Worm (Caenorhabditis elegans) whole organism, late embryonic: Measurements from ENCODE around the gene mlt-11.

Experiments used
- F13H6.1 ChIP-seq: sonication (generic microtip); optimal IDR thresholded peaks from 2 replicates; lab custom pipeline; 2016; ENCODE audit warnings: missing genetic modification characterization, missing compliant biosample characterization
- T23F11.4 ChIP-seq: fragments of 200-800 bp; sonication (Bioruptor generic); optimal IDR thresholded peaks from 2 replicates; lab custom pipeline; 2018; ENCODE audit warnings: mild to moderate bottlenecking, missing genetic modification characterization, missing compliant biosample characterization
- Y22D7AL.16 ChIP-seq: sonication (generic microtip); optimal IDR thresholded peaks from 2 replicates; lab custom pipeline; 2016; ENCODE audit warnings: missing genetic modification characterization, missing compliant biosample characterization
- ahr-1 ChIP-seq: sonication (generic microtip); optimal IDR thresholded peaks from 2 replicates; lab custom pipeline; 2016; ENCODE audit warnings: missing genetic modification characterization, missing compliant biosample characterization
- ceh-24 ChIP-seq: sonication (generic microtip); optimal IDR thresholded peaks from 2 replicates; lab custom pipeline; 2016; ENCODE audit warnings: mild to moderate bottlenecking, missing genetic modification characterization, missing compliant biosample characterization
- ceh-30 ChIP-seq: fragments of 150-350 bp; optimal IDR thresholded peaks from 2 replicates; lab custom pipeline; 2014; ENCODE audit warnings: missing biosample characterization, missing genetic modification characterization
- ceh-31 ChIP-seq: sonication (generic microtip); optimal IDR thresholded peaks from 2 replicates; lab custom pipeline; 2016; ENCODE audit warnings: missing genetic modification characterization, missing compliant biosample characterization
- ceh-6 ChIP-seq: fragments of 200-800 bp; sonication (Bioruptor generic); optimal IDR thresholded peaks from 2 replicates; lab custom pipeline; 2018; ENCODE audit warnings: mild to moderate bottlenecking, missing genetic modification characterization, missing compliant biosample characterization
- ceh-9 ChIP-seq: sonication (generic microtip); optimal IDR thresholded peaks from 2 replicates; lab custom pipeline; 2016; ENCODE audit warnings: mild to moderate bottlenecking, missing genetic modification characterization, inconsistent platforms, missing compliant biosample characterization
- che-1 ChIP-seq: sonication (generic microtip); optimal IDR thresholded peaks from 2 replicates; lab custom pipeline; 2016; ENCODE audit warnings: mild to moderate bottlenecking, missing genetic modification characterization, missing compliant biosample characterization
- dve-1 ChIP-seq: sonication (generic microtip); optimal IDR thresholded peaks from 2 replicates; lab custom pipeline; 2017; ENCODE audit warnings: antibody characterized with exemption, mild to moderate bottlenecking, missing genetic modification characterization, missing compliant biosample characterization
- elt-4 ChIP-seq: sonication (generic microtip); optimal IDR thresholded peaks from 2 replicates; lab custom pipeline; 2016; ENCODE audit warnings: missing genetic modification characterization, missing compliant biosample characterization
- gmeb-2 ChIP-seq: sonication (generic microtip); optimal IDR thresholded peaks from 2 replicates; lab custom pipeline; 2016; ENCODE audit warnings: missing genetic modification characterization, inconsistent platforms, missing compliant biosample characterization
- hlh-6 ChIP-seq: sonication (generic microtip); optimal IDR thresholded peaks from 2 replicates; lab custom pipeline; 2016; ENCODE audit warnings: missing genotype, missing genetic modification characterization, missing compliant biosample characterization
- hlh-8 ChIP-seq: sonication (generic microtip); optimal IDR thresholded peaks from 2 replicates; lab custom pipeline; 2016; ENCODE audit warnings: missing genotype, missing genetic modification characterization, missing compliant biosample characterization
- lim-6 ChIP-seq: sonication (generic microtip); optimal IDR thresholded peaks from 2 replicates; lab custom pipeline; 2016; ENCODE audit warnings: missing genetic modification characterization, missing compliant biosample characterization
- nfya-1 ChIP-seq: sonication (generic microtip); optimal IDR thresholded peaks from 2 replicates; lab custom pipeline; 2017; ENCODE audit warnings: missing genetic modification characterization, mild to moderate bottlenecking, missing compliant biosample characterization, antibody characterized with exemption, moderate library complexity
- npax-4 ChIP-seq: sonication (generic microtip); optimal IDR thresholded peaks from 2 replicates; lab custom pipeline; 2016; ENCODE audit warnings: missing genetic modification characterization, missing compliant biosample characterization
- odd-2 ChIP-seq: sonication (generic microtip); optimal IDR thresholded peaks from 2 replicates; lab custom pipeline; 2017; ENCODE audit warnings: antibody characterized with exemption, mild to moderate bottlenecking, missing genetic modification characterization, missing compliant biosample characterization
- pax-1 ChIP-seq: fragments of 150-350 bp; optimal IDR thresholded peaks from 2 replicates; lab custom pipeline; 2014; ENCODE audit warnings: missing biosample characterization, missing genetic modification characterization
- pha-2 ChIP-seq: sonication (generic microtip); optimal IDR thresholded peaks from 2 replicates; lab custom pipeline; 2017; ENCODE audit warnings: mild to moderate bottlenecking, missing genetic modification characterization, missing compliant biosample characterization
- ref-2 ChIP-seq: sonication (generic microtip); optimal IDR thresholded peaks from 2 replicates; lab custom pipeline; 2016; ENCODE audit warnings: missing genetic modification characterization, missing compliant biosample characterization
- sox-2 ChIP-seq: fragments of 200-800 bp; sonication (Bioruptor generic); IDR thresholded peaks from 2 replicates; pipeline ENCODE4 v1.3.6; 2022; ENCODE audit warnings: missing genetic modification reagents, missing genetic modification characterization, missing compliant biosample characterization
- sox-4 ChIP-seq: sonication (generic microtip); optimal IDR thresholded peaks from 2 replicates; lab custom pipeline; 2017; ENCODE audit warnings: mild to moderate bottlenecking, missing genetic modification characterization, inconsistent platforms, missing compliant biosample characterization
- ttx-3 ChIP-seq: sonication (generic microtip); optimal IDR thresholded peaks from 2 replicates; lab custom pipeline; 2016; ENCODE audit warnings: missing genetic modification reagents, missing genetic modification characterization, missing compliant biosample characterization
- unc-42 ChIP-seq: sonication (generic microtip); optimal IDR thresholded peaks from 2 replicates; lab custom pipeline; 2016; ENCODE audit warnings: missing genotype, missing genetic modification characterization, missing compliant biosample characterization
- unc-55 ChIP-seq: sonication (generic microtip); optimal IDR thresholded peaks from 2 replicates; lab custom pipeline; 2017; ENCODE audit warnings: missing biosample characterization, missing genetic modification reagents, missing genetic modification characterization
- unc-86 ChIP-seq: sonication (generic microtip); optimal IDR thresholded peaks from 2 replicates; lab custom pipeline; 2016; ENCODE audit warnings: missing genetic modification characterization, missing compliant biosample characterization

mlt-11 gene

DNA sequence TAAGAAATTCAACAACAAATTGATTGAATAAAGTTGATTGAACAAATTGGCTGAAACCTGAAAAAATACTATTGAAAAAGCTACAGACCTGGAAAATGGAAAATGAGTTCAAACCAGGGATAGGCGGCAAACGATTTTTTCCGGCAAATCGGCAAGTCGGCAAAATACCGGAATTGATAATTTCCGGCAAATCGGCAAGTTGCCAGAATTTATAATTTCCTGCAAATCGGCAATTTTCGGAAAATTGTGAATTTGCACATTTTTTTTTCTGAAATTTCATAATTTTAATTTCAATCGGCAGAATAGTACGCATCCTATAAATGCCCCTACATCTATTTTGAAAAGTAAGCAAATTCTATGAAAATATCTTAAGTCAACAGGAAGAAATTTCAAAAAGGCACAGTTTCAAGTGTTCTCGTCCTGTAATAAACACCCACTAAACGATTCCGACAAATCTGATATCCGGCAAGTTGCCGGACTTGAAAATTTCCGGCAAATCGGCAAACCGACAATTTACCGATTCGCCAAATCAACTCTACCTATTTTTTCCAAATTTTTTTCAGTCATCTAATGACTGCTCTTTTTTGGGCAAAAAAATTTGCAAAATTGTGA, 49.9 kb downstream of the mlt-11 start:
- TF ChIP-seq pax-1 (tag; lab: Kevin White, UChicago) (no peak), ceh-24 (tag; lab: Kevin White, UChicago) (no peak), ceh-6 (GFP tag; lab: Kevin White, UChicago) (no peak), lim-6 (tag; lab: Kevin White, UChicago) (no peak)

DNA sequence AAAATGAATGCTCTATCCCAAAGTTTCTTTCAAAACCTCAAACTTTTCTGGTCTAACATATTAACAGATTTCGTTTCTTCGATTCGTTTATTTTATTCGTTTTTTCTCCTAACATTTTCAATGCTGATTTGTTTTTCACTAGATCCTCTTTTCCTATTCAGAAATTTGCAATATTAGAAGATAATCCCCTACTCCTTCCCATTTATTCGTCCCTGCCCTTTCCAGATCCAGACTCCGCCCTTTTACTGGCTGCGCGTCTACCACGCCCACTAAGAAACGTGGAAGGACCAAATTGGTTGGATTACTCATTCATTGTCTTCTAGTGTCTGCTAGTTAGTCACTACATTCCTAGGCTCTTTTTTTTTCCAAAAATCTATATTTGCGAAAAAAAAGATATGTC, 54.9 kb downstream of the mlt-11 start, which contains the start of gene Y44A6C.2:
TSS of gene Y44A6C.2 (plus strand) at position 301 of the 400 bp plus-strand sequence.
- no peak for TF ChIP-seq ceh-9 (tag; lab: Kevin White, UChicago)
- no peak for TF ChIP-seq elt-4
- TF ChIP-seq dve-1 (tag; lab: Kevin White, UChicago), result no peak
- TF ChIP-seq lim-6 (tag; lab: Kevin White, UChicago), result no peak
- no peak for TF ChIP-seq gmeb-2 (tag; lab: Kevin White, UChicago)
- TF ChIP-seq odd-2 (tag; lab: Kevin White, UChicago), result no peak
- no peak for TF ChIP-seq npax-4 (tag; lab: Kevin White, UChicago)
- no peak for TF ChIP-seq pha-2 (tag; lab: Kevin White, UChicago)

DNA sequence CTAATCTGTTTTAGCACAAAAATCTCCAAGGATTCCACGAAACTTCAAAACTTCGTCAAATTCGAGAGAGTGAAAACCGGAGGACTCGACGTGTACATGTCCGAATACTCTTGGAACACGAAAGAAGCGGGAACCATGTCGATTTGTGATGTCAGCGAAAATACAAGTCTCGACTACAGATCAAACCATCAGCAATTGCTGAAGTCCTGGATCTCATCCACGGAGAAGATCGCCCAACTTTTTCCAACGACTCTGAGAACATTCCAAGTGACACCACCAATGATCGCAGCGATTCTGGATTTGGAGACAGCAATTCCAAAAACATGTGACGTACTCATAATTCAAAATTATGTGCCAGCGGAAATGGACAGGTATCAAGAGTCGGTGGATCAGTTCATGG, 55.4 kb downstream of the mlt-11 start:
- TF ChIP-seq elt-4, result no peak
- no peak for TF ChIP-seq che-1 (tag; lab: Kevin White, UChicago)

- TF ChIP-seq Y22D7AL.16 (tag; lab: Kevin White, UChicago) (no peak), T23F11.4 (no peak), sox-4 (tag; lab: Kevin White, UChicago) (no peak), pha-2 (tag; lab: Kevin White, UChicago) (no peak), nfya-1 (no peak), unc-42 (tag; lab: Kevin White, UChicago) (no peak), F13H6.1 (tag; lab: Kevin White, UChicago) (no peak), sox-2 (GFP tag; lab: Robert Waterston, UW) (no peak), ceh-30 (no peak), unc-86 (no peak), unc-55 (GFP tag; lab: Kevin White, UChicago) (no peak), ref-2 (tag; lab: Kevin White, UChicago) (no peak), ahr-1 (tag; lab: Kevin White, UChicago) (no peak), hlh-6 (tag; lab: Kevin White, UChicago) (no peak), ceh-24 (tag; lab: Kevin White, UChicago) (no peak), ttx-3 (tag; lab: Kevin White, UChicago) (no peak), ceh-31 (no peak), hlh-8 (tag; lab: Kevin White, UChicago) (no peak)
- TF ChIP-seq, all 69 proteins: peak for 0
These were observed 60.5 kb downstream of the mlt-11 start for ce11 chrV:20727458-20727857.
